Fruit fly (Drosophila melanogaster) whole organism, prepupa: ENCODE results near the gene CG6650.
A peak's percentile ranks its signal among the peaks of the same experiment; 100 is the strongest.

Source experiments
- CG10631 ChIP-seq: fragments of 200-800 bp; sonication (Bioruptor generic); optimal IDR thresholded peaks from 2 replicates; lab custom pipeline; 2016; ENCODE audit warnings: missing biosample characterization, missing genetic modification characterization
- CG10669 ChIP-seq: fragments of 200-800 bp; sonication (Bioruptor generic); optimal IDR thresholded peaks from 3 replicates; lab custom pipeline; 2018; ENCODE audit warnings: missing biosample characterization, mild to moderate bottlenecking, missing genetic modification characterization, moderate library complexity
- CG11762 ChIP-seq: fragments of 200-800 bp; sonication (Bioruptor generic); optimal IDR thresholded peaks from 3 replicates; lab custom pipeline; 2016; ENCODE audit warnings: missing biosample characterization, missing genetic modification characterization; ENCODE audit not compliant: insufficient read depth
- CG11902 ChIP-seq: fragments of 200-800 bp; sonication (Bioruptor generic); optimal IDR thresholded peaks from 3 replicates; lab custom pipeline; 2016; ENCODE audit warnings: missing biosample characterization, missing genetic modification characterization
- CG15336 ChIP-seq: fragments of 200-800 bp; sonication (Bioruptor generic); IDR thresholded peaks from 2 replicates; pipeline ENCODE4 v1.3.6; 2022; ENCODE audit warnings: missing biosample characterization, missing genetic modification characterization
- CG1621 ChIP-seq: fragments of 200-800 bp; sonication (Bioruptor generic); optimal IDR thresholded peaks from 3 replicates; lab custom pipeline; 2018; ENCODE audit warnings: missing biosample characterization, mild to moderate bottlenecking, missing genetic modification characterization
- CG16779 ChIP-seq: fragments of 200-800 bp; sonication (Bioruptor generic); optimal IDR thresholded peaks from 3 replicates; lab custom pipeline; 2017; ENCODE audit warnings: missing biosample characterization, mild to moderate bottlenecking, missing genetic modification characterization
- CG3032 ChIP-seq: fragments of 200-800 bp; optimal IDR thresholded peaks from 2 replicates; lab custom pipeline; 2019; ENCODE audit warnings: missing biosample characterization, mild to moderate bottlenecking, missing genetic modification characterization, moderate library complexity
- CG31627 ChIP-seq: fragments of 200-800 bp; sonication (Bioruptor generic); optimal IDR thresholded peaks from 3 replicates; lab custom pipeline; 2016; ENCODE audit warnings: missing biosample characterization, missing genetic modification characterization
- CG32006 ChIP-seq: fragments of 200-800 bp; sonication (Bioruptor generic); optimal IDR thresholded peaks from 3 replicates; lab custom pipeline; 2017; ENCODE audit warnings: missing biosample characterization, mild to moderate bottlenecking, missing genetic modification characterization
- CG34406 ChIP-seq: fragments of 200-800 bp; sonication (Bioruptor generic); optimal IDR thresholded peaks from 3 replicates; lab custom pipeline; 2016; ENCODE audit warnings: missing biosample characterization, missing genetic modification characterization
- CG3919 ChIP-seq: fragments of 200-800 bp; sonication (Bioruptor generic); optimal IDR thresholded peaks from 3 replicates; lab custom pipeline; 2016; ENCODE audit warnings: missing biosample characterization, missing genetic modification characterization
- CG4318 ChIP-seq: fragments of 200-800 bp; sonication (Bioruptor generic); optimal IDR thresholded peaks from 3 replicates; lab custom pipeline; 2017; ENCODE audit warnings: missing biosample characterization, mild to moderate bottlenecking, missing genetic modification characterization
- CG6276 ChIP-seq: fragments of 200-800 bp; sonication (Bioruptor generic); optimal IDR thresholded peaks from 2 replicates; lab custom pipeline; 2017; ENCODE audit warnings: missing biosample characterization, mild to moderate bottlenecking, missing genetic modification characterization
- CG6792 ChIP-seq: fragments of 200-800 bp; sonication (Bioruptor generic); optimal IDR thresholded peaks from 3 replicates; lab custom pipeline; 2016; ENCODE audit warnings: missing biosample characterization, missing genetic modification characterization
- CG6808 ChIP-seq: fragments of 200-800 bp; sonication (Bioruptor generic); optimal IDR thresholded peaks from 3 replicates; lab custom pipeline; 2017; ENCODE audit warnings: missing biosample characterization, missing genetic modification characterization, mild to moderate bottlenecking, moderate library complexity, missing genetic modification reagents
- CG6854 ChIP-seq: fragments of 200-800 bp; sonication (Bioruptor generic); optimal IDR thresholded peaks from 2 replicates; lab custom pipeline; 2017; ENCODE audit warnings: missing biosample characterization, mild to moderate bottlenecking, missing genetic modification characterization
- CG7368 ChIP-seq: fragments of 200-800 bp; sonication (Bioruptor generic); optimal IDR thresholded peaks from 3 replicates; lab custom pipeline; 2016; ENCODE audit warnings: missing biosample characterization, missing genetic modification characterization
- CG8119 ChIP-seq: fragments of 200-800 bp; sonication (Bioruptor generic); IDR thresholded peaks from 3 replicates; pipeline ENCODE4 v1.3.6; 2022; ENCODE audit warnings: missing biosample characterization, missing genetic modification characterization
- CG8319 ChIP-seq: fragments of 200-800 bp; sonication (Bioruptor generic); optimal IDR thresholded peaks from 3 replicates; lab custom pipeline; 2016; ENCODE audit warnings: missing biosample characterization, missing genetic modification characterization
- CG8632 ChIP-seq: fragments of 200-800 bp; sonication (Bioruptor generic); optimal IDR thresholded peaks from 3 replicates; lab custom pipeline; 2016; ENCODE audit warnings: missing biosample characterization, missing genetic modification characterization
- CG9139 ChIP-seq: fragments of 200-800 bp; sonication (Bioruptor generic); optimal IDR thresholded peaks from 3 replicates; lab custom pipeline; 2017; ENCODE audit warnings: missing biosample characterization, mild to moderate bottlenecking, missing genetic modification characterization
- Eip75B ChIP-seq: fragments of 200-800 bp; sonication (Bioruptor generic); optimal IDR thresholded peaks from 3 replicates; lab custom pipeline; 2016; ENCODE audit warnings: missing biosample characterization, missing genetic modification characterization
- Eip78C ChIP-seq: fragments of 200-800 bp; sonication (Bioruptor generic); peaks from one replicate; lab custom pipeline; 2016; ENCODE audit warnings: missing biosample characterization, missing genetic modification characterization
- Eip93F ChIP-seq: fragments of 200-800 bp; sonication (Bioruptor generic); optimal IDR thresholded peaks from 2 replicates; lab custom pipeline; 2016; ENCODE audit warnings: missing biosample characterization, mild to moderate bottlenecking, missing genetic modification characterization
- Ets21C ChIP-seq: fragments of 200-800 bp; sonication (Bioruptor generic); optimal IDR thresholded peaks from 3 replicates; lab custom pipeline; 2016; ENCODE audit warnings: missing biosample characterization, missing genetic modification characterization
- Hr38 ChIP-seq: sonication (Bioruptor generic); optimal IDR thresholded peaks from 2 replicates; lab custom pipeline; 2016; ENCODE audit warnings: missing biosample characterization, missing genetic modification characterization
- Hr39 ChIP-seq: fragments of 200-800 bp; sonication (Bioruptor generic); optimal IDR thresholded peaks from 2 replicates; lab custom pipeline; 2016; ENCODE audit warnings: missing biosample characterization, missing genetic modification characterization
- Lpt ChIP-seq: fragments of 200-800 bp; sonication (Bioruptor generic); optimal IDR thresholded peaks from 3 replicates; lab custom pipeline; 2016; ENCODE audit warnings: missing biosample characterization, missing genetic modification characterization
- Met ChIP-seq: fragments of 200-800 bp; sonication (Bioruptor generic); optimal IDR thresholded peaks from 3 replicates; lab custom pipeline; 2016; ENCODE audit warnings: missing biosample characterization, missing genetic modification characterization
- OdsH ChIP-seq: fragments of 200-800 bp; sonication (Bioruptor generic); optimal IDR thresholded peaks from 3 replicates; lab custom pipeline; 2016; ENCODE audit warnings: missing biosample characterization, missing genetic modification characterization
- acj6 ChIP-seq: fragments of 200-800 bp; sonication (Bioruptor generic); optimal IDR thresholded peaks from 3 replicates; lab custom pipeline; 2016; ENCODE audit warnings: missing biosample characterization, missing genetic modification characterization
- cyc ChIP-seq: fragments of 200-800 bp; sonication (Bioruptor generic); optimal IDR thresholded peaks from 3 replicates; lab custom pipeline; 2016; ENCODE audit warnings: missing biosample characterization, missing genetic modification characterization
- dsx ChIP-seq: fragments of 200-800 bp; optimal IDR thresholded peaks from 3 replicates; lab custom pipeline; 2019; ENCODE audit warnings: missing biosample characterization, mild to moderate bottlenecking, missing genetic modification characterization, moderate library complexity; ENCODE audit not compliant: poor library complexity, severe bottlenecking
- eg ChIP-seq: fragments of 200-800 bp; sonication (Bioruptor generic); IDR thresholded peaks from 3 replicates; pipeline ENCODE4 v1.3.6; 2022; ENCODE audit warnings: missing biosample characterization, missing genetic modification characterization
- esn ChIP-seq: fragments of 200-800 bp; sonication (Bioruptor generic); optimal IDR thresholded peaks from 2 replicates; lab custom pipeline; 2016; ENCODE audit warnings: missing biosample characterization, mild to moderate bottlenecking, missing genetic modification characterization, moderate library complexity
- fd59A ChIP-seq: fragments of 200-800 bp; sonication (Bioruptor generic); optimal IDR thresholded peaks from 2 replicates; lab custom pipeline; 2017; ENCODE audit warnings: missing biosample characterization, mild to moderate bottlenecking, missing genetic modification characterization, missing genetic modification reagents
- fd85E ChIP-seq: fragments of 200-800 bp; sonication (Bioruptor generic); optimal IDR thresholded peaks from 3 replicates; lab custom pipeline; 2016; ENCODE audit warnings: missing biosample characterization, missing genetic modification characterization
- lz ChIP-seq: fragments of 200-800 bp; sonication (Bioruptor generic); optimal IDR thresholded peaks from 3 replicates; lab custom pipeline; 2016; ENCODE audit warnings: missing biosample characterization, missing genetic modification characterization
- net ChIP-seq: fragments of 200-800 bp; sonication (Bioruptor generic); optimal IDR thresholded peaks from 3 replicates; lab custom pipeline; 2016; ENCODE audit warnings: missing biosample characterization, missing genetic modification characterization
- salr ChIP-seq, 2 experiments: fragments of 200-800 bp; sonication (Bioruptor generic); optimal IDR thresholded peaks; 3 replicates each; lab custom pipeline; 2016 to 2018; ENCODE audit warnings: missing biosample characterization in 2 of 2, missing genetic modification characterization in 2 of 2, mild to moderate bottlenecking in 1 of 2
- spab ChIP-seq: fragments of 200-800 bp; sonication (Bioruptor generic); optimal IDR thresholded peaks from 2 replicates; lab custom pipeline; 2017; ENCODE audit warnings: missing biosample characterization, mild to moderate bottlenecking, missing genetic modification characterization, missing genetic modification reagents
- ss ChIP-seq, 2 experiments: fragments of 200-800 bp; sonication (Bioruptor generic); optimal IDR thresholded peaks; 2 replicates in 1 of 2; 3 replicates in 1 of 2; lab custom pipeline; 2017 to 2018; ENCODE audit warnings: mild to moderate bottlenecking in 2 of 2, missing biosample characterization in 2 of 2, missing genetic modification characterization in 2 of 2, moderate library complexity in 1 of 2
- svp ChIP-seq: fragments of 200-800 bp; sonication (Bioruptor generic); peaks from one replicate; lab custom pipeline; 2016; ENCODE audit warnings: missing biosample characterization, missing genetic modification characterization
- topi ChIP-seq: fragments of 200-800 bp; sonication (Bioruptor generic); optimal IDR thresholded peaks from 3 replicates; lab custom pipeline; 2016; ENCODE audit warnings: missing biosample characterization, missing genetic modification characterization
- vri ChIP-seq: fragments of 200-800 bp; sonication (Bioruptor generic); optimal IDR thresholded peaks from 3 replicates; lab custom pipeline; 2016; ENCODE audit warnings: missing biosample characterization, mild to moderate bottlenecking, missing genetic modification characterization

CG6650 gene

DNA sequence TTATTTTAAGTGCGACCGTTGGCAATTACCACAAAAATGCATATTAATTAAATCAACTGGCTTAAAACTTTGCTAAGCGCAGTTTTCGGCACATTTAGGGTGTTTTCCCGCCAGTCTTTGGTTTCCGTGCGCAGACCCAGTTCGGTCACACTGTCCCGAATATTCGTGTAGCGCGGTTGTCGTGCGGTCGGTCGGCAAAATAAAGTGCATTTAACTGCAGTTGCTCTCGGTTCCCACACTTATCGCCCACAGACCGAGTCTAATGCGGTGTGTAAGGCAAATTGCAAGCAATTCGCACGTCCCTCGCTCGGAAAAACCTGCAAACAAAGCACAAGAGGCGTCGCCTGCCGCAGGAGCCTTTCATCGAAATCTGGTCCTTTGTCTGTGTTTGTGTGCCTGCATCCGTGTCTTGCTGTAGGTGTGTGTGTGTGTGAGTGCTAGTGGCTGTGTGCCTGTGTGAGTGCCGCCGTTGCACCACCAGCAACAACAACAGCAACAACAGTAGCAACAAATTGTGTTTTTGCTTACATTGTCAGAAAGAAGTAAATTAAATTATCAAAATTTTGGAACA lies 21.9 kb downstream of the CG6650 start, which contains the start of the genes CG13484 and Frl (continued):
- peak; percentile 20 for TF ChIP-seq CG3032
- TF ChIP-seq CG6854 (GFP tag; lab: Kevin White, UChicago), result peak; percentile 78
- TF ChIP-seq Lpt (GFP tag; lab: Kevin White, UChicago), result peak; percentile 27
- no peak for TF ChIP-seq CG10669 (GFP tag; lab: Kevin White, UChicago)
- no peak for TF ChIP-seq Eip93F
- no peak for TF ChIP-seq CG10631 (GFP tag; lab: Kevin White, UChicago)
- TF ChIP-seq CG1621, result peak; percentile 36
- peak; percentile 44 for TF ChIP-seq CG6808 (GFP tag; lab: Kevin White, UChicago)
- TF ChIP-seq spab, result no peak
- TF ChIP-seq fd59A (GFP tag; lab: Kevin White, UChicago), result no peak
- TF ChIP-seq net, result no peak
- no peak for TF ChIP-seq CG6276 (GFP tag; lab: Kevin White, UChicago)
- TF ChIP-seq Met, result no peak
- TF ChIP-seq CG8319 (GFP tag; lab: Kevin White, UChicago), result no peak
- TF ChIP-seq CG9139, result peak; percentile 48
- no peak for TF ChIP-seq OdsH (GFP tag; lab: Kevin White, UChicago)
- TF ChIP-seq CG4318 (GFP tag; lab: Kevin White, UChicago), result no peak

DNA sequence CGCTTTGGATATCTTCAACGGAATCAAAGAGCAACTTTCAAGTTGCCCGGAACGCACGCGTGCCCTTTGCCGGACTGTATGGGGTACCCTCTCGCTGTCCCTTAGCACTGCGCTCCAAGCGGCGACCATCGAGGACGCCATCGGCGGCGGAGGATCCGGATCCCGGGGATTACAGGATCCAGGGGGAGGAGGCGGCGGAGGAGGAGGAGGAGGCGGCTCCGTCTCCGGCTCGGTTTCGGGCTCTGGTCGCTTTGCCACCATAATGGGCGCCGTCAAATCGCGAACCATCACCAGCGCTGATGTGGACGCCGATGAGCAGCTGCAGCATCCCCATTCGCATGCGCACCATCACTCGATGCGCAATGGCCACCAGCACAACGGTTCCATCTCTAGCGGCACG lies 22.6 kb downstream of the CG6650 start:
- TF ChIP-seq eg (GFP tag; lab: Robert Waterston, UW), result no peak
- TF ChIP-seq CG11902, result no peak
- TF ChIP-seq fd59A (GFP tag; lab: Kevin White, UChicago), result no peak
- TF ChIP-seq svp (GFP tag; lab: Kevin White, UChicago), result no peak
- TF ChIP-seq CG8119 (GFP tag; lab: Robert Waterston, UW), result no peak
- TF ChIP-seq CG9139, result no peak
- no peak for TF ChIP-seq CG34406 (GFP tag; lab: Kevin White, UChicago)

DNA sequence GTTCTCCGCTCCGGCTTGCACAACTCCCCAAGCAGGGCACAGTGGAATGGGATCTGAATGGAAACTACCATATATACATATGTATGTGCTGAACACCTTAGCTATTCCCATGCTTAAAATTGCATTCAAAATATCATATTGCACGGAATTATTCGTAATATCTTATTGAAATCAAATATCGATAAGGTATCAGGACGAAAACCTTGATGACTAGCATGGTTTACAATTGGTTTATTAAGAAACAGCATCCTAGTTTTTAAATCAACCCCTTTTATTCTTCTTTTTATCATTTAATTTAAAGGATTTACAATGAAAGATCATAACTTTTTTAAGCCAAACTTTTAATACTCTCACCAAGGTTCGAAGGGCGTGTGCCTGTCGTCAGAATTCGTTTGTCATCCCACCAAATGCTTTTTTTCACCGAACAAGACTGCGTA lies 24.0 kb downstream of the CG6650 start:
- TF ChIP-seq OdsH (GFP tag; lab: Kevin White, UChicago) (peak; percentile 47), CG3919 (GFP tag; lab: Kevin White, UChicago) (peak; percentile 56), vri (peak; percentile 27), dsx (GFP tag; lab: Kevin White, UChicago) (no peak), Ets21C (GFP tag; lab: Kevin White, UChicago) (peak; percentile 67), CG16779 (no peak), CG1621 (no peak), CG8632 (GFP tag; lab: Kevin White, UChicago) (peak; percentile 52), CG3032 (peak; percentile 30), fd85E (no peak), CG31627 (GFP tag; lab: Kevin White, UChicago) (peak; percentile 77), Hr38 (GFP tag; lab: Kevin White, UChicago) (no peak), CG6792 (peak; percentile 53), spab (no peak), Eip93F (no peak), CG9139 (no peak), Met (peak; percentile 76), CG15336 (no peak), acj6 (peak; percentile 60), salr (GFP tag; optimal IDR thresholded peaks at IDR 0.05; lab: Kevin White, UChicago) (no peak), CG7368 (GFP tag; lab: Kevin White, UChicago) (peak; percentile 4), CG6808 (GFP tag; lab: Kevin White, UChicago) (peak; percentile 38), eg (GFP tag; lab: Robert Waterston, UW) (no peak), CG10631 (GFP tag; lab: Kevin White, UChicago) (peak; percentile 18), Hr39 (GFP tag; lab: Kevin White, UChicago) (peak; percentile 72), esn (GFP tag; lab: Kevin White, UChicago) (peak; percentile 77), CG8319 (GFP tag; lab: Kevin White, UChicago) (peak; percentile 15), cyc (GFP tag; lab: Kevin White, UChicago) (peak; percentile 38), Eip78C (GFP tag; lab: Kevin White, UChicago) (peak; percentile 66), lz (peak; percentile 69), Eip75B (GFP tag; lab: Kevin White, UChicago) (peak; percentile 58), topi (peak; percentile 67), ss (GFP tag; optimal IDR thresholded peaks at IDR 0.05; lab: Kevin White, UChicago) (peak in 1 of 2 experiments; percentile 10), svp (GFP tag; lab: Kevin White, UChicago) (peak; percentile 88), CG11762 (peak; percentile 8), CG34406 (GFP tag; lab: Kevin White, UChicago) (peak; percentile 51), CG32006 (GFP tag; lab: Kevin White, UChicago) (peak; percentile 52)
